Fruit fly (Drosophila melanogaster) whole organism, embryonic: ENCODE results near the gene CG16753.

Experiments
- Bdp1 ChIP-seq: fragments of 200-800 bp; sonication (Bioruptor generic); optimal IDR thresholded peaks from 3 replicates; lab custom pipeline; 2016; ENCODE audit warnings: missing biosample characterization, missing genetic modification characterization
- CG10366 ChIP-seq: fragments of 200-800 bp; sonication (Bioruptor generic); IDR thresholded peaks from 2 replicates; pipeline ENCODE4 v1.3.6; 2022; ENCODE audit warnings: missing biosample characterization, missing genetic modification characterization
- CG10979 ChIP-seq: fragments of 200-800 bp; sonication (Bioruptor generic); optimal IDR thresholded peaks from 2 replicates; lab custom pipeline; 2018; ENCODE audit warnings: missing biosample characterization, mild to moderate bottlenecking, missing genetic modification characterization, moderate library complexity
- CG11093 ChIP-seq: fragments of 200-800 bp; sonication (Bioruptor generic); IDR thresholded peaks from 3 replicates; pipeline ENCODE4 v1.3.6; 2022; ENCODE audit warnings: missing biosample characterization, missing genetic modification characterization
- CG15269 ChIP-seq: fragments of 200-800 bp; sonication (Bioruptor generic); optimal IDR thresholded peaks from 2 replicates; lab custom pipeline; 2018; ENCODE audit warnings: missing biosample characterization, mild to moderate bottlenecking, missing genetic modification characterization, moderate library complexity
- CG15696 ChIP-seq: fragments of 200-800 bp; sonication (Bioruptor generic); optimal IDR thresholded peaks from 2 replicates; lab custom pipeline; 2019; ENCODE audit warnings: missing biosample characterization, mild to moderate bottlenecking, missing genetic modification characterization, moderate library complexity
- CG2120 ChIP-seq: fragments of 200-800 bp; sonication (Bioruptor generic); optimal IDR thresholded peaks from 3 replicates; lab custom pipeline; 2016; ENCODE audit warnings: missing biosample characterization, missing genetic modification characterization
- CG2889 ChIP-seq: fragments of 200-800 bp; sonication (Bioruptor generic); IDR thresholded peaks from 3 replicates; pipeline ENCODE4 v1.3.6; 2022; ENCODE audit warnings: missing biosample characterization, missing genetic modification characterization
- CG32532 ChIP-seq: fragments of 200-800 bp; sonication (Bioruptor generic); IDR thresholded peaks from 2 replicates; pipeline ENCODE4 v1.3.6; 2022; ENCODE audit warnings: missing biosample characterization, missing genetic modification characterization
- CG34376 ChIP-seq: fragments of 200-800 bp; sonication (Bioruptor generic); optimal IDR thresholded peaks from 2 replicates; lab custom pipeline; 2018; ENCODE audit warnings: missing biosample characterization, mild to moderate bottlenecking, missing genetic modification characterization
- CG7928 ChIP-seq: fragments of 200-800 bp; sonication (Bioruptor generic); optimal IDR thresholded peaks from 2 replicates; lab custom pipeline; 2017; ENCODE audit warnings: missing biosample characterization, mild to moderate bottlenecking, missing genetic modification characterization
- CG8388 ChIP-seq: fragments of 200-800 bp; sonication (Bioruptor generic); optimal IDR thresholded peaks from 2 replicates; lab custom pipeline; 2019; ENCODE audit warnings: missing biosample characterization, mild to moderate bottlenecking, missing genetic modification characterization, moderate library complexity
- CG8478 ChIP-seq: fragments of >200 bp; optimal IDR thresholded peaks from 2 replicates; lab custom pipeline; 2018
- CG9727 ChIP-seq: fragments of 200-800 bp; sonication (Bioruptor generic); optimal IDR thresholded peaks from 3 replicates; lab custom pipeline; 2017; ENCODE audit warnings: missing biosample characterization, mild to moderate bottlenecking, missing genetic modification characterization
- CG9817 ChIP-seq: fragments of 200-800 bp; sonication (Bioruptor generic); optimal IDR thresholded peaks from 2 replicates; lab custom pipeline; 2018; ENCODE audit warnings: missing biosample characterization, mild to moderate bottlenecking, missing genetic modification characterization, moderate library complexity
- Drgx ChIP-seq: fragments of 200-800 bp; sonication (Bioruptor generic); IDR thresholded peaks from 2 replicates; pipeline ENCODE4 v1.3.6; 2022; ENCODE audit warnings: missing biosample characterization, missing genetic modification characterization
- Gsc ChIP-seq: fragments of 200-800 bp; sonication (Bioruptor generic); IDR thresholded peaks from 2 replicates; pipeline ENCODE4 v1.3.6; 2022; ENCODE audit warnings: missing biosample characterization, missing genetic modification characterization
- Gug ChIP-seq: fragments of 200-800 bp; sonication (Bioruptor generic); IDR thresholded peaks from 4 replicates; pipeline ENCODE4 v1.3.6; 2022; ENCODE audit warnings: missing biosample characterization, missing genetic modification characterization
- Hand ChIP-seq: fragments of 200-800 bp; sonication (Bioruptor generic); optimal IDR thresholded peaks from 2 replicates; lab custom pipeline; 2017; ENCODE audit warnings: mild to moderate bottlenecking, missing biosample characterization, missing genetic modification reagents, missing genetic modification characterization
- Hr78 ChIP-seq, 2 experiments: fragments of 200-800 bp in 1 of 2; fragments of >200 bp in 1 of 2; sonication (Bioruptor generic) in 1 of 2; optimal IDR thresholded peaks; 2 replicates each; lab custom pipeline; 2017 to 2019; ENCODE audit warnings: missing biosample characterization in 2 of 2, missing genetic modification characterization in 2 of 2, mild to moderate bottlenecking in 1 of 2, moderate library complexity in 1 of 2
- Kr ChIP-seq: fragments of 200-800 bp; sonication (Bioruptor generic); optimal IDR thresholded peaks from 2 replicates; lab custom pipeline; 2017; ENCODE audit warnings: missing biosample characterization, mild to moderate bottlenecking, missing genetic modification characterization
- NC2β ChIP-seq: fragments of 200-800 bp; sonication (Bioruptor generic); optimal IDR thresholded peaks from 2 replicates; lab custom pipeline; 2016; ENCODE audit warnings: missing biosample characterization, missing genetic modification characterization
- Neu2 ChIP-seq: fragments of 200-800 bp; sonication (Bioruptor generic); optimal IDR thresholded peaks from 3 replicates; lab custom pipeline; 2016; ENCODE audit warnings: missing biosample characterization, missing genetic modification characterization, borderline replicate concordance
- NfI ChIP-seq: fragments of 200-800 bp; sonication (Bioruptor generic); optimal IDR thresholded peaks from 3 replicates; lab custom pipeline; 2018; ENCODE audit warnings: missing biosample characterization, mild to moderate bottlenecking, missing genetic modification characterization, moderate library complexity
- Rfx ChIP-seq: fragments of 200-800 bp; sonication (Bioruptor generic); IDR thresholded peaks from 2 replicates; pipeline ENCODE4 v1.3.6; 2022; ENCODE audit warnings: missing biosample characterization, missing genetic modification characterization
- Ssrp ChIP-seq: fragments of 200-800 bp; sonication (Bioruptor generic); optimal IDR thresholded peaks from 2 replicates; lab custom pipeline; 2018; ENCODE audit warnings: missing biosample characterization, mild to moderate bottlenecking, missing genetic modification characterization, moderate library complexity
- Xbp1 ChIP-seq: fragments of 200-800 bp; sonication (Bioruptor generic); optimal IDR thresholded peaks from 3 replicates; lab custom pipeline; 2016; ENCODE audit warnings: missing biosample characterization, mild to moderate bottlenecking, missing genetic modification characterization
- ara ChIP-seq: fragments of 200-800 bp; sonication (Bioruptor generic); IDR thresholded peaks from 2 replicates; pipeline ENCODE4 v1.3.6; 2022; ENCODE audit warnings: missing biosample characterization, missing genetic modification characterization
- ase ChIP-seq: fragments of 200-800 bp; sonication (Bioruptor generic); IDR thresholded peaks from 3 replicates; pipeline ENCODE4 v1.3.6; 2022; ENCODE audit warnings: missing biosample characterization, missing genetic modification characterization
- az2 ChIP-seq: fragments of 200-800 bp; sonication (Bioruptor generic); optimal IDR thresholded peaks from 3 replicates; lab custom pipeline; 2016; ENCODE audit warnings: missing biosample characterization, missing genetic modification characterization
- caup ChIP-seq: fragments of 200-800 bp; sonication (Bioruptor generic); optimal IDR thresholded peaks from 3 replicates; lab custom pipeline; 2017; ENCODE audit warnings: missing biosample characterization, mild to moderate bottlenecking, missing genetic modification characterization, moderate library complexity; ENCODE audit not compliant: severe bottlenecking
- chif ChIP-seq, 2 experiments: fragments of 200-800 bp; sonication (Bioruptor generic); optimal IDR thresholded peaks; 3 replicates each; lab custom pipeline; 2016; ENCODE audit warnings: missing biosample characterization in 2 of 2, missing genetic modification characterization in 2 of 2
- croc ChIP-seq: fragments of 200-800 bp; sonication (Bioruptor generic); conservative IDR thresholded peaks from 3 replicates; pipeline ENCODE4 v1.3.6; 2022; ENCODE audit warnings: missing biosample characterization, missing genetic modification characterization
- en ChIP-seq: fragments of 200-800 bp; sonication (Bioruptor generic); optimal IDR thresholded peaks from 2 replicates; lab custom pipeline; 2016; ENCODE audit warnings: missing biosample characterization, missing genetic modification characterization
- ewg ChIP-seq: fragments of 200-800 bp; sonication (Bioruptor generic); optimal IDR thresholded peaks from 3 replicates; lab custom pipeline; 2017; ENCODE audit warnings: mild to moderate bottlenecking, missing biosample characterization, missing genetic modification reagents, missing genetic modification characterization
- gfzf ChIP-seq: fragments of 200-800 bp; sonication (Bioruptor generic); optimal IDR thresholded peaks from 2 replicates; lab custom pipeline; 2016; ENCODE audit warnings: missing biosample characterization, mild to moderate bottlenecking, missing genetic modification characterization, moderate library complexity
- gro ChIP-seq: fragments of 200-800 bp; sonication (Bioruptor generic); optimal IDR thresholded peaks from 2 replicates; lab custom pipeline; 2016; ENCODE audit warnings: missing biosample characterization, missing genetic modification characterization
- hb ChIP-seq: fragments of 200-800 bp; sonication (Bioruptor generic); IDR thresholded peaks from 3 replicates; pipeline ENCODE4 v1.3.6; 2022; ENCODE audit warnings: missing biosample characterization, missing genetic modification characterization; ENCODE audit not compliant: partially characterized antibody
- insv ChIP-seq, 2 experiments: fragments of 200-800 bp; sonication (Bioruptor generic); optimal IDR thresholded peaks; 3 replicates each; lab custom pipeline; 2016 to 2018; ENCODE audit warnings: missing biosample characterization in 2 of 2, missing genetic modification characterization in 2 of 2
- jumu ChIP-seq: fragments of 200-800 bp; sonication (Bioruptor generic); optimal IDR thresholded peaks from 3 replicates; lab custom pipeline; 2016; ENCODE audit warnings: missing biosample characterization, missing genetic modification characterization
- mirr ChIP-seq: fragments of 200-800 bp; sonication (Bioruptor generic); optimal IDR thresholded peaks from 3 replicates; lab custom pipeline; 2018; ENCODE audit warnings: missing biosample characterization, mild to moderate bottlenecking, missing genetic modification characterization
- nerfin-1 ChIP-seq: fragments of 200-800 bp; sonication (Bioruptor generic); optimal IDR thresholded peaks from 3 replicates; lab custom pipeline; 2019; ENCODE audit warnings: missing biosample characterization, mild to moderate bottlenecking, missing genetic modification characterization, moderate library complexity
- prd ChIP-seq, 3 experiments: fragments of >200 bp in 2 of 3; fragments of 200-800 bp in 1 of 3; sonication (Bioruptor generic) in 1 of 3; optimal IDR thresholded peaks in 2 of 3; IDR thresholded peaks in 1 of 3; 2 replicates in 2 of 3; 3 replicates in 1 of 3; pipeline versions ENCODE4 v1.3.6 to Lab custom; 2017 to 2022; ENCODE audit warnings: missing biosample characterization in 1 of 3, missing genetic modification characterization in 1 of 3
- schlank ChIP-seq: fragments of 200-800 bp; sonication (Bioruptor generic); optimal IDR thresholded peaks from 2 replicates; lab custom pipeline; 2018; ENCODE audit warnings: missing biosample characterization, mild to moderate bottlenecking, missing genetic modification characterization
- sqz ChIP-seq: fragments of 200-800 bp; sonication (Bioruptor generic); optimal IDR thresholded peaks from 3 replicates; lab custom pipeline; 2018; ENCODE audit warnings: missing biosample characterization, mild to moderate bottlenecking, missing genetic modification characterization
- sr ChIP-seq: fragments of 200-800 bp; sonication (Bioruptor generic); IDR thresholded peaks from 3 replicates; pipeline ENCODE4 v1.3.6; 2022; ENCODE audit warnings: missing biosample characterization, missing genetic modification characterization
- stc ChIP-seq: fragments of 200-800 bp; sonication (Bioruptor generic); IDR thresholded peaks from 2 replicates; pipeline ENCODE4 v1.3.6; 2022; ENCODE audit warnings: missing biosample characterization, missing genetic modification characterization
- z ChIP-seq: fragments of 200-800 bp; sonication (Bioruptor generic); IDR thresholded peaks from 3 replicates; pipeline ENCODE4 v1.3.6; 2022; ENCODE audit warnings: missing biosample characterization, missing genetic modification characterization

The CG16753 gene

dm6 chr3L:3090581-3091345 is 35.9 kb downstream of the CG16753 start (continued):
- peak; percentile 52; the same call in 1 of the 2 replicates for TF ChIP-seq Rfx
- TF ChIP-seq nerfin-1, result peak; percentile 31
- TF ChIP-seq CG15269 (tag; lab: Kevin White, UChicago), result peak; percentile 50
- 0 out of 3 replicates have a peak, but pooled peaks have one; percentile 24 for TF ChIP-seq CG2889 (GFP tag; lab: Robert Waterston, UW)
- 0 out of 4 replicates have a peak, but pooled peaks have one; percentile 33 for TF ChIP-seq Gug (GFP tag; lab: Robert Waterston, UW)
- TF ChIP-seq CG34376, result peak; percentile 30
- TF ChIP-seq CG32532 (GFP tag; lab: Robert Waterston, UW), result peak; percentile 51; the same call in 1 of the 2 replicates
- TF ChIP-seq Hand (GFP tag; lab: Kevin White, UChicago), result no peak
- no peak for TF ChIP-seq Neu2
- TF ChIP-seq CG10979 (tag; lab: Kevin White, UChicago), result peak; percentile 45
- no peak for TF ChIP-seq croc
- TF ChIP-seq Hr78 (GFP tag; optimal IDR thresholded peaks at IDR 0.05; lab: Kevin White, UChicago), result no peak
- TF ChIP-seq az2 (GFP tag; lab: Kevin White, UChicago), result no peak
- no peak for TF ChIP-seq CG9817 (tag; lab: Kevin White, UChicago)
- 0 out of 3 replicates have a peak, but pooled peaks have one; percentile 44 for TF ChIP-seq z (GFP tag; lab: Robert Waterston, UW)
- peak; percentile 24 to 33 for TF ChIP-seq chif (GFP tag; optimal IDR thresholded peaks at IDR 0.05; lab: Kevin White, UChicago)
- TF ChIP-seq ewg (GFP tag; lab: Kevin White, UChicago), result peak; percentile 72
- TF ChIP-seq Gsc, result no peak
- peak; percentile 4 for TF ChIP-seq CG8388 (GFP tag; lab: Kevin White, UChicago)
- TF ChIP-seq sr (GFP tag; lab: Robert Waterston, UW), result 0 out of 3 replicates have a peak, but pooled peaks have one; percentile 57
- peak; percentile 51 for TF ChIP-seq Bdp1
- no peak for TF ChIP-seq en (GFP tag; lab: Kevin White, UChicago)
- no peak for TF ChIP-seq hb (GFP tag; lab: Robert Waterston, UW)
- TF ChIP-seq gfzf (GFP tag; lab: Kevin White, UChicago), result no peak
- peak; percentile 57 for TF ChIP-seq CG15696 (tag; lab: Kevin White, UChicago)
- peak; percentile 45 for TF ChIP-seq Xbp1
- TF ChIP-seq CG10366, result peak; percentile 41; the same call in 1 of the 2 replicates
- no peak for TF ChIP-seq Kr (GFP tag; lab: Kevin White, UChicago)
- peak; percentile 15 for TF ChIP-seq gro (GFP tag; lab: Kevin White, UChicago)
- peak; percentile 39 for TF ChIP-seq CG9727 (GFP tag; lab: Kevin White, UChicago)
- TF ChIP-seq Drgx (GFP tag; lab: Robert Waterston, UW), result peak; percentile 33; the same call in 1 of the 2 replicates
- TF ChIP-seq ara (GFP tag; lab: Robert Waterston, UW), result peak; percentile 52; the same call in 1 of the 2 replicates
- TF ChIP-seq NC2β (GFP tag; lab: Kevin White, UChicago), result peak; percentile 64
- no peak; the same call in 2 of the 3 replicates for TF ChIP-seq CG11093 (GFP tag; lab: Robert Waterston, UW)
- peak; percentile 26 for TF ChIP-seq jumu (GFP tag; lab: Kevin White, UChicago)
- no peak for TF ChIP-seq prd (optimal IDR thresholded peaks at IDR 0.05; lab: Kevin White, UChicago)
- TF ChIP-seq prd (GFP tag; IDR thresholded peaks at IDR 0.05; lab: Robert Waterston, UW), result peak; percentile 57
- TF ChIP-seq stc (GFP tag; lab: Robert Waterston, UW), result peak; percentile 63
- no peak for TF ChIP-seq CG8478 (lab: Kevin White, UChicago)
- TF ChIP-seq caup, result peak; percentile 49
- no peak for TF ChIP-seq schlank (tag; lab: Kevin White, UChicago)
- peak; percentile 62 for TF ChIP-seq sqz (GFP tag; lab: Kevin White, UChicago)
- TF ChIP-seq mirr (GFP tag; lab: Kevin White, UChicago), result peak; percentile 37
- no peak for TF ChIP-seq ase (GFP tag; lab: Robert Waterston, UW)
- peak in 1 of 2 experiments; percentile 62 for TF ChIP-seq insv (GFP tag; optimal IDR thresholded peaks at IDR 0.05; lab: Kevin White, UChicago)
- TF ChIP-seq CG2120, result peak; percentile 54
- TF ChIP-seq NfI (GFP tag; lab: Kevin White, UChicago), result no peak
- peak; percentile 31 for TF ChIP-seq Ssrp
- TF ChIP-seq CG7928 (GFP tag; lab: Kevin White, UChicago), result no peak
